Worm (Caenorhabditis elegans): ENCODE measurements around the gene cdk-11.2.

cdk-11.2 gene

ce11 chrX:10372556-10372955 is 47.0 kb downstream of the cdk-11.2 start, which contains the start of gene Y49A10A.2:
TSS of gene Y49A10A.2 (minus strand) at chrX:10372664.
- TF ChIP-seq elt-2 (tag; optimal IDR thresholded peaks at IDR 0.05), result peak; percentile 53
- TF ChIP-seq ref-2 (tag; optimal IDR thresholded peaks at IDR 0.05), result peak; percentile 39
- peak; percentile 12 for TF ChIP-seq rnt-1 (tag; optimal IDR thresholded peaks at IDR 0.05)
- TF ChIP-seq sdc-2 (tag; optimal IDR thresholded peaks at IDR 0.05), result peak; percentile 80
- peak; percentile 69 for TF ChIP-seq ceh-31 (tag; optimal IDR thresholded peaks at IDR 0.05)
- TF ChIP-seq hlh-8 (tag; optimal IDR thresholded peaks at IDR 0.05), result peak; percentile 62
- TF ChIP-seq ceh-14 (tag; optimal IDR thresholded peaks at IDR 0.05), result peak; percentile 13
- TF ChIP-seq tbx-2 (tag; optimal IDR thresholded peaks at IDR 0.05), result peak; percentile 36
- TF ChIP-seq C38D4.7 (GFP tag; optimal IDR thresholded peaks at IDR 0.05), result no peak
- TF ChIP-seq hlh-6 (tag; optimal IDR thresholded peaks at IDR 0.05), result peak; percentile 27
- TF ChIP-seq nfya-1 (tag; optimal IDR thresholded peaks at IDR 0.05), result peak; percentile 61
- no peak for TF ChIP-seq ceh-22 (tag; optimal IDR thresholded peaks at IDR 0.05)
- TF ChIP-seq C08G9.2 (tag; optimal IDR thresholded peaks at IDR 0.05), result no peak
- peak; percentile 48 for TF ChIP-seq ceh-34 (tag; optimal IDR thresholded peaks at IDR 0.05)
- peak; percentile 45 for TF ChIP-seq unc-42 (tag; optimal IDR thresholded peaks at IDR 0.05)
- TF ChIP-seq dve-1 (tag; optimal IDR thresholded peaks at IDR 0.05), result no peak
- no peak for TF ChIP-seq unc-86 (tag; optimal IDR thresholded peaks at IDR 0.05)
- TF ChIP-seq pros-1 (tag; optimal IDR thresholded peaks at IDR 0.05), result peak; percentile 42
- no peak for TF ChIP-seq hlh-13 (GFP tag; optimal IDR thresholded peaks at IDR 0.05)
